Worm (Caenorhabditis elegans): ENCODE data around the gene K03H1.12.
A peak's percentile ranks its signal among the peaks of the same experiment; 100 is the strongest.

Gene K03H1.12

DNA sequence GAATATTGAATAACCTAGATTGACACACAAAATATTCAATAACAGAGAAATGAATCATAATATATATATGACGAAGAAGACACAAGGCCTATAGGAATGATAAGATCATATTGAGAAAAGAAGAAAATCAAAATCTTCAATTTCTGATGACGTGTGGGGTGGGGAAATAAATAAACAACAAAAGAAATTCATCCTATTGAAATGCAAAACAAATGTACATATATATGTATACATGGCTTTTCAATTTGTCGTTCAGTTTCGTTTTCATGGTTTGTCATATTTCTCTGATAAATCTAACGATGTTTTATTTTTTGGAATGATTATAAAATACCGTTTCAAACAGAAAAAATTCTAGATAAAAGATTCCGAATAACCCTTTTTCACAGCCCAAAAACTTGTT lies 14.8 kb upstream of the K03H1.12 start, which contains the start of gene ttr-3:
Gene ttr-3, minus strand, starts transcription at position 101 of the 400 bp plus-strand sequence.
- TF ChIP-seq daf-12 (tag; optimal IDR thresholded peaks at IDR 0.05), result no peak
- TF ChIP-seq attf-4 (tag; optimal IDR thresholded peaks at IDR 0.05), result no peak
- peak; percentile 25 for TF ChIP-seq dve-1 (tag; optimal IDR thresholded peaks at IDR 0.05; ENCODE audit: insufficient read depth)
- TF ChIP-seq tag-97 (GFP tag; IDR thresholded peaks at IDR 0.05), result no peak
- TF ChIP-seq zfp-3 (GFP tag; conservative IDR thresholded peaks at IDR 0.05), result no peak

- TF ChIP-seq nhr-28 (tag; optimal IDR thresholded peaks at IDR 0.05), result peak; percentile 42
- no peak for TF ChIP-seq lim-7 (GFP tag; IDR thresholded peaks at IDR 0.05)
- no peak for TF ChIP-seq sdz-12 (GFP tag; optimal IDR thresholded peaks at IDR 0.05)
- TF ChIP-seq vab-7 (GFP tag; IDR thresholded peaks at IDR 0.05), result no peak
- TF ChIP-seq madf-9 (GFP tag; conservative IDR thresholded peaks at IDR 0.05), result no peak
- TF ChIP-seq nhr-237 (tag; optimal IDR thresholded peaks at IDR 0.05), result no peak
- TF ChIP-seq aha-1 (tag), result no peak
- peak; percentile 2 for TF ChIP-seq mep-1 (tag; optimal IDR thresholded peaks at IDR 0.05)
- no peak for TF ChIP-seq ceh-44 (GFP tag; IDR thresholded peaks at IDR 0.05)
- TF ChIP-seq attf-4 (tag; optimal IDR thresholded peaks at IDR 0.05), result no peak
- no peak for TF ChIP-seq T20F7.1 (GFP tag; optimal IDR thresholded peaks at IDR 0.05)
Measured at ce11 chrIII:9927378-9927777, 14.0 kb upstream of the K03H1.12 start, which contains the start of gene ttr-2. Gene ttr-2, plus strand, starts transcription at chrIII:9927769.

DNA sequence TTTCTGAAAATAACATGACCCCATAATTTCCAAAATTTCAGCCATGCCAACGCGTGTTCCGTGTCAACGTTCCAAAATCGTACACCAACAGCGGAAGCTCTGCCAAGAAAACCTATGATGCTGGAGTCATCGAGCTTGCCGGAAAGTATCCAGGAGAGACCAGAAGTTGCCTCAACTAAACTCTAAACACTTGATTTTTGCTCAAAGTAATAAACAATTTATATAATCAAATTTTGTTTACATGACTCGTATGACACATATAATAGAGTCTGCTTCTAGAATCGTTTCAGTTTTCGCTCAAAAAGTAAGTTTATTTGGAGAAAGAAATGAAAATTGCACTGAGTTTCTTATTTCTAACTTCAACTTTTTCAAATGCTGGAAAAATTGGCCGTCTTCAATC lies 12.6 kb upstream of the K03H1.12 start, which contains the start of gene ttr-1:
Gene ttr-1, plus strand, starts transcription at position 301 of the 400 bp plus-strand sequence.
- no peak for TF ChIP-seq daf-16 (GFP tag; optimal IDR thresholded peaks at IDR 0.05)
- TF ChIP-seq daf-16 (tag; optimal IDR thresholded peaks at IDR 0.05), result no peak
- TF ChIP-seq vab-7 (GFP tag; IDR thresholded peaks at IDR 0.05), result no peak

DNA sequence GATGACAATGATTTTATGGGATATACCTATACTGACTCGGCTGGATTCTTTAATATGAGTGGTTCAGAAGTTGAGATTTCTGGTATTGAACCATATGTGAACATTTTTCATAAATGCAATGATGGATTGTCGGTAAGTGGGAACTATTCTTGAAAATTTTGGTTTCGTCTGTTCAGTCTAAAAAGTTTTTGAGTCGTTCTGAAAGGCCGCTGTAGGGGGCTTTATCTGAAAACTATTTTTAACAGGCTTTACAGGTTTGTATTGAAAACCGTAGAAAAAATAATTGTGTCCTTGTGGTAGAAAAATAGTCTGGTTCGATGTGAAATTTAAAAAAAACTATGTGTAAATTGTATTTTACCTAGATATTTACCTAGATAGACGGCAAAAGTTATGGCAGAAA lies 11.9 kb upstream of the K03H1.12 start:
- peak; percentile 84 for TF ChIP-seq aha-1 (tag)
- no peak for TF ChIP-seq fkh-10 (GFP tag; optimal IDR thresholded peaks at IDR 0.05)
- no peak for TF ChIP-seq ctbp-1 (GFP tag; IDR thresholded peaks at IDR 0.05)

ce11 chrIII:9930406-9930805 lies 11.0 kb upstream of the K03H1.12 start:
- no peak for TF ChIP-seq nhr-10 (tag; optimal IDR thresholded peaks at IDR 0.05)
- no peak for TF ChIP-seq sdz-12 (GFP tag; optimal IDR thresholded peaks at IDR 0.05)
- no peak for TF ChIP-seq ceh-32 (tag; optimal IDR thresholded peaks at IDR 0.05; ENCODE audit: poor library complexity)
- no peak for TF ChIP-seq ceh-28 (tag; optimal IDR thresholded peaks at IDR 0.05)
- TF ChIP-seq F26F4.8 (GFP tag; conservative IDR thresholded peaks at IDR 0.05), result no peak
- TF ChIP-seq set-16 (GFP tag; IDR thresholded peaks at IDR 0.05), result no peak
- no peak for TF ChIP-seq ztf-11 (tag; optimal IDR thresholded peaks at IDR 0.05)
- no peak for TF ChIP-seq aly-2 (tag; optimal IDR thresholded peaks at IDR 0.05)
- TF ChIP-seq dmd-9 (GFP tag; IDR thresholded peaks at IDR 0.05), result no peak
- peak; percentile 80 for TF ChIP-seq nhr-48 (tag; optimal IDR thresholded peaks at IDR 0.05)
- TF ChIP-seq jun-1 (tag; optimal IDR thresholded peaks at IDR 0.05), result no peak
- TF ChIP-seq Y5F2A.4 (GFP tag; optimal IDR thresholded peaks at IDR 0.05), result no peak
- peak; percentile 57 for TF ChIP-seq nhr-102 (tag; optimal IDR thresholded peaks at IDR 0.05)
- TF ChIP-seq pha-4 (GFP tag; IDR thresholded peaks at IDR 0.05), result no peak
- no peak for TF ChIP-seq pha-4 (tag; optimal IDR thresholded peaks at IDR 0.05)
- TF ChIP-seq ceh-82 (tag; optimal IDR thresholded peaks at IDR 0.05), result no peak
- TF ChIP-seq zag-1 (tag; optimal IDR thresholded peaks at IDR 0.05), result no peak
- TF ChIP-seq ceh-62 (tag; optimal IDR thresholded peaks at IDR 0.05), result no peak
- TF ChIP-seq F49E8.2 (tag; optimal IDR thresholded peaks at IDR 0.05; ENCODE audit: borderline replicate concordance), result no peak
- no peak for TF ChIP-seq madf-5 (GFP tag; IDR thresholded peaks at IDR 0.05)
- peak; percentile 56 for TF ChIP-seq mep-1 (tag; optimal IDR thresholded peaks at IDR 0.05)
- TF ChIP-seq nhr-77 (tag; optimal IDR thresholded peaks at IDR 0.05), result peak; percentile 40
- TF ChIP-seq ZK337.2 (GFP tag; IDR thresholded peaks at IDR 0.05), result no peak
- no peak for TF ChIP-seq hif-1 (tag; optimal IDR thresholded peaks at IDR 0.05)
- peak; percentile 4 to 29 for TF ChIP-seq lsy-2 (tag; optimal IDR thresholded peaks at IDR 0.05)
- no peak for TF ChIP-seq egl-27 (tag; optimal IDR thresholded peaks at IDR 0.05)
- no peak for TF ChIP-seq daf-19 (GFP tag; conservative IDR thresholded peaks at IDR 0.05)
- TF ChIP-seq vab-7 (GFP tag; IDR thresholded peaks at IDR 0.05), result no peak
- no peak for TF ChIP-seq madf-9 (GFP tag; conservative IDR thresholded peaks at IDR 0.05)
- TF ChIP-seq lin-15B (tag; optimal IDR thresholded peaks at IDR 0.05), result no peak

Data from whole organism, L4 larva.